Fruit fly (Drosophila melanogaster) whole organism: ENCODE measurements around the gene Kat60.

ENCODE experiments used
- CG8478 ChIP-seq: fragments of >200 bp; optimal IDR thresholded peaks from 2 replicates; lab custom pipeline; 2018; ENCODE audit warnings: inconsistent platforms
- EcR ChIP-seq, 2 experiments: fragments of >200 bp; optimal IDR thresholded peaks; 2 replicates each; lab custom pipeline; 2017; ENCODE audit warnings: missing biosample characterization in 2 of 2, missing genetic modification characterization in 2 of 2, missing genetic modification reagents in 2 of 2
- pan ChIP-seq: fragments of >200 bp; optimal IDR thresholded peaks from 2 replicates; lab custom pipeline; 2017
- psq ChIP-seq: fragments of >200 bp; optimal IDR thresholded peaks from 2 replicates; lab custom pipeline; 2017

- TF ChIP-seq EcR (GFP tag; optimal IDR thresholded peaks at IDR 0.05; lab: Kevin White, UChicago) (no peak), psq (lab: Kevin White, UChicago) (no peak), pan (lab: Kevin White, UChicago) (no peak), CG8478 (no peak)
These were observed 2.6 kb downstream of the Kat60 start for dm6 chr3R:5229458-5229857.
